Fruit fly (Drosophila melanogaster) whole organism, larva: ENCODE results near the gene eIF4H1.
A peak's percentile ranks its signal among the peaks of the same experiment; 100 is the strongest.

Experiments used
- noc ChIP-seq: fragments of 200-800 bp; sonication (Bioruptor generic); optimal IDR thresholded peaks from 3 replicates; lab custom pipeline; 2019; ENCODE audit warnings: missing biosample characterization, mild to moderate bottlenecking, missing genetic modification characterization, moderate library complexity

eIF4H1 gene

DNA sequence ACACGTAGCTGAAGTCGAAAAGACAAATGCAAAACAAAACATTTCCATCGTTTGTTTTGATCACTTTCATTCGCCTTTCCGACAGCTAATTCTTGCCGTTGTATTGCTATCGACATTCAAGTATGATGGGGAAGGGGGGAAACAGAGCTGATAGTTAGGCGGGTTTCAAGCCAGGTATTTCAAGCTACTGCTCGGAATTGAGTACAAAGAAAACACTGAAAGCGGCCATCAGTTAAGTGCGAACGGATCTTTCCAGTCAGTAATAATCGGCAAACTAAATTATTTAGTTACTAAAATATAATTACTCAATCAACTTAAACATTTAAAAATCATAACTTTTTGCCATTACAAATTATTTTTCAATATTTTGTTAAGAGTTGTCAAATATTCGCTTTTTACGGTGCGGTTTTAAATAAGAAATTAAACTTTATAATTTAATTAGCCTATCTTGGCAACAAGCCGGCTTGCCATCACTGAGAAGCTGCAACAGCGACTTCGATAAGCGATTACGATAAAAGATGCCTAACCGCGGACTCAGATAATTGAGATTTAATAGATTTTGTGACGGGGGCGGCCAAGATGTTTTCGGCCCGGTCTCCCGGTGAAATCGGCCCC is 20.6 kb upstream of the eIF4H1 start:
- TF ChIP-seq noc (tag; lab: Kevin White, UChicago): no peak

DNA sequence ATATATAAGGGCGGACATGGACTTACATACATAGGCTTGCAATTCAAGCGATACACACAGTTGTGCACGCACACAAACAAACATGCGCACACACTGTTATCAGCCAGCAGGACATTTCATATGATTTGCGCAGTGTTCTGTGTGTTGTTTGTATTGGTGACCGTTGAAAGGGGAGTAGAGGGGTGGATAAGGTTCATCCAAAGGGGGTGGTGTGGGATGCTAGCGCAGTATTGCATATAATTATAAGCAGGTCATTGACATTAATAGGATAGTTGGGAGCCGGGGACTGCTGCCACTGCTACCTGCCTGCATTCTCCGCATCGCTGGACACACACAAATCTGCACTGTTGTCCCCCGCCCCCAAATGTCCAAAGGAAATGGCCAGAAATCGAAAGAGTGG is 20.0 kb upstream of the eIF4H1 start:
- no peak for TF ChIP-seq noc (tag; lab: Kevin White, UChicago)

dm6 chrX:16441245-16441644 is 7.2 kb upstream of the eIF4H1 start, which contains the start of the genes Cdc50 and rngo:
Gene Cdc50 (minus strand): TSS chrX:16441296.
Gene rngo (plus strand): TSS chrX:16441433.
- TF ChIP-seq noc (tag; lab: Kevin White, UChicago): peak; percentile 39

DNA sequence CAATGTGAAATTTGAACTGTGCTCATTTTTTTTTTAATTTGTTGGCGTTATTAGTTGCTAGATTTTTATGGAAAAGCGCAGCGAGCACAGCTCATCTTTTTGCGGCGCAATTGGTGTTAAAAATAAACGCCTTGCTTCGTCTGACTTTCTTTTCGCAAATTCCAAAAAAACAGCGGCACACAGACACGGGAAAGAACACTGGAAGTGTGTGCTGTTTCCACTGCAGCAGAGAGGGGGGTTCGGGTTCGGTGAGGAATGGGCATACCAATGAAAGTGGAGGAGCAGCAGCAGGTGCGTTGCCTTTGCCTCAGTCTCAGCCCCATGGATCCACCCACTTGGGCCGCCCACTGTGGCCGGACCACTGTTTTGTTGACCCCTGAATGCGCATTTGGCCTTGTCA is 6.1 kb upstream of the eIF4H1 start:
- no peak for TF ChIP-seq noc (tag; lab: Kevin White, UChicago)

- no peak for TF ChIP-seq noc (tag; lab: Kevin White, UChicago)
Observed at dm6 chrX:16446769-16447168, 1.7 kb upstream of the eIF4H1 start, which contains the start of gene eIF2alpha. Gene eIF2alpha (minus strand): TSS chrX:16446993.

dm6 chrX:16449316-16449715 is 851 bp downstream of the eIF4H1 start:
- TF ChIP-seq noc (tag; lab: Kevin White, UChicago): no peak

- no peak for TF ChIP-seq noc (tag; lab: Kevin White, UChicago)
Observed at dm6 chrX:16456582-16456981, 8.1 kb downstream of the eIF4H1 start.

dm6 chrX:16458551-16458950 is 10.1 kb downstream of the eIF4H1 start:
- TF ChIP-seq noc (tag; lab: Kevin White, UChicago): no peak

DNA sequence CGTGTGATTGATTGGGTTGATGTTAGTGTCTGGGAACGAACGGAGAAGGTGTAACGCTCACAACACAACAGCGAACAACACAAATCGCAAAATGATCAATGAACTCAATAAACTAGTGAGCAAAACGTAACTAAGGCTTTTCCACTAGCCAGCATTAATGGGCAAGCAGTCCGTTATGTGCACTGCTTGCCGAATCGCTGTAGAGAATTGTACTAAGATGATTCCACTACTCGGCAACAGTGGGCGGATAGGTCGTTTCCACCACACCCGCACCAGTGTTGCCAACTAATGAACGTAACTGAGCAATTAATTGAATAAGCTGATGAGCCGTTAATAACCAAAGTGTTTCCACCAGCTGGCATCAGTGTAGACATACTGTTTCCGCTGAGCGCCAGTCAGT is 36.1 kb downstream of the eIF4H1 start:
- TF ChIP-seq noc (tag; lab: Kevin White, UChicago): no peak
